Fruit fly (Drosophila melanogaster) whole organism, pupa: Measurements from ENCODE around the gene Rpn5.

Experiments
- CG13204 ChIP-seq: fragments of 200-800 bp; sonication (Bioruptor generic); optimal IDR thresholded peaks from 2 replicates; lab custom pipeline; 2018; ENCODE audit warnings: missing biosample characterization, mild to moderate bottlenecking, missing genetic modification characterization, moderate library complexity
- CG14655 ChIP-seq: fragments of 200-800 bp; sonication (Bioruptor generic); optimal IDR thresholded peaks from 3 replicates; lab custom pipeline; 2017; ENCODE audit warnings: mild to moderate bottlenecking, missing biosample characterization, missing genetic modification reagents, missing genetic modification characterization
- CG17806 ChIP-seq: fragments of 200-800 bp; sonication (Bioruptor generic); optimal IDR thresholded peaks from 2 replicates; lab custom pipeline; 2018; ENCODE audit warnings: missing biosample characterization, mild to moderate bottlenecking, missing genetic modification characterization, moderate library complexity
- CG4496 ChIP-seq: fragments of 200-800 bp; sonication (Bioruptor generic); IDR thresholded peaks from 3 replicates; pipeline ENCODE4 v1.3.6; 2022; ENCODE audit warnings: missing biosample characterization, missing genetic modification characterization
- CG8159 ChIP-seq: fragments of 200-800 bp; sonication (Bioruptor generic); optimal IDR thresholded peaks from 3 replicates; lab custom pipeline; 2018; ENCODE audit warnings: missing biosample characterization, mild to moderate bottlenecking, missing genetic modification characterization, moderate library complexity
- CG8301 ChIP-seq: fragments of 200-800 bp; sonication (Bioruptor generic); optimal IDR thresholded peaks from 2 replicates; lab custom pipeline; 2018; ENCODE audit warnings: missing biosample characterization, mild to moderate bottlenecking, missing genetic modification characterization
- Pif1A ChIP-seq: fragments of 200-800 bp; sonication (Bioruptor generic); optimal IDR thresholded peaks from 3 replicates; lab custom pipeline; 2016; ENCODE audit warnings: missing biosample characterization, missing genetic modification characterization
- Snoo ChIP-seq: fragments of 200-800 bp; sonication (Bioruptor generic); optimal IDR thresholded peaks from 3 replicates; lab custom pipeline; 2017; ENCODE audit warnings: missing biosample characterization, mild to moderate bottlenecking, missing genetic modification characterization, inconsistent platforms
- gl ChIP-seq: fragments of 200-800 bp; sonication (Bioruptor generic); optimal IDR thresholded peaks from 2 replicates; lab custom pipeline; 2018; ENCODE audit warnings: missing biosample characterization, mild to moderate bottlenecking, missing genetic modification characterization
- rn ChIP-seq: fragments of 200-800 bp; sonication (Bioruptor generic); IDR thresholded peaks from 2 replicates; pipeline ENCODE4 v1.3.6; 2022; ENCODE audit warnings: missing biosample characterization, missing genetic modification characterization

DNA sequence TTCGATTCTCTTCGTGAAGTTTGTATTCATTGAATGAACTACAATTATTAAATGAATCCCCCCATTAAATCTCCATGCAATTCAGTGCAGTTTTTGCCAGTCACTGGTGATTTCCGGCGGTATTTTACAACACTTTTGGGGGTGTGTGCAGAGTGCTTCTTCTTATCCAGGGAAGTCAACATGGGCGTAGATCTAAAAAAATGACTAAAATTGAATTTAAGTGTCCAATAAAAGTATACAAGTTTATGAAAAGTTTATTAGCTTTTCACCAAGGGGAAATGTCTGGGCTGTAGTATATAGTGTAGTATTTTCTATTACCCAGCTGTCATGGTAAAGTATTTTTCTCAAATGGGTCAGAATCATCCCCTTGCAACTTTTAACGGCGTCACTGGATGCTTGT is 2.2 kb downstream of the Rpn5 start, which contains the start of gene Hpf1:
- TF ChIP-seq Snoo (peak; percentile 99), Pif1A (peak; percentile 99), CG17806 (tag; lab: Kevin White, UChicago) (peak; percentile 99), CG4496 (GFP tag; lab: Robert Waterston, UW) (peak; percentile 99), rn (GFP tag; lab: Robert Waterston, UW) (peak; percentile 96), gl (peak; percentile 98), CG8301 (tag; lab: Kevin White, UChicago) (peak; percentile 99), CG8159 (tag; lab: Kevin White, UChicago) (peak; percentile 99), CG14655 (peak; percentile 99), CG13204 (GFP tag; lab: Kevin White, UChicago) (peak; percentile 92)
